Fruit fly (Drosophila melanogaster): ENCODE data around the gene CG1640.

DNA sequence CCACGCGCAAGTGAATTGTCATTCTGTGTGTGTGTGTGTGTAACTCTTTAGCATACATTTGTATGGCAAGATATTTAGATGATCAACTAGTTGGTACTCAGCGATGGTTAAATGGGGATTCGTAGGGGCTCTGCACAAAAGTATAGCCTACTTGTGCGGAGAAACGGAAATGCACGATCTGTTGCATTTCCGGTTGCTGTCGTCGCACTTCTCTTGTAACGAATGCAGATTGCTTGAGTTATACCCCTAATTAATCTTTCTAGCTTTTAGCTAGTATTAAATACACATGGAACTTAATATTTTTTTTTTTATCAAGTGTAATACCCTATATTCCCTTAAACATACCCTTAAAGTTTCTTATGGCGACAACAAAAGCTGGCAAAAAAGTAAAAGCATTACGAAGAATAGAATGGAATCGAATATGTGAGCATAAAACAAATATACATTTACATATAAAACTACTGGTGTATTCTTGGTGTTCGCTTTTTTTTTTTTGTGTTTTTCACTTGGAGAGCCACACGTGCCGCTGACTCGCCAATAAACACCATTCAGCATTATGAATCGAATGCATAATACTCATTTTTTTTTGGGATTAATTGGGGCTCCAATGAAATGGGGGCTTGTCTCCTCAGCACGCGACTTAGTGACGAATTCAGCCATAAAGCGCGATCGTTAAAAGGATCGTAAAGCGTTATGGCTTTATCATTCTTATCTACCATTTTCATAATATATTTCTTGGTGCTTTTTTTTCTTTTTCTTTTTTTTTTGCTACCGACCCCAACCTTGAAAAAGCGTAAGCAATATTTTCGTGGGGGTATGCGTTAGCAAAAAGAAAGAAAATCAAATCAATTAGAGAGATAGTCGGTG, 21.0 kb downstream of the CG1640 start:
- TF ChIP-seq ttk (optimal IDR thresholded peaks at IDR 0.05) (no peak), psq (optimal IDR thresholded peaks at IDR 0.05) (no peak), Myc (optimal IDR thresholded peaks at IDR 0.05) (no peak), h (optimal IDR thresholded peaks at IDR 0.05) (no peak), Sin3A (optimal IDR thresholded peaks at IDR 0.05) (no peak), insv (optimal IDR thresholded peaks at IDR 0.05) (no peak)

All from Kc167 (cell line).